Fruit fly (Drosophila melanogaster) whole organism, embryonic: ENCODE measurements around the gene CG18661.

Experiments used
- Adf1 ChIP-seq: fragments of 200-800 bp; sonication (Bioruptor generic); IDR thresholded peaks from 2 replicates; pipeline ENCODE4 v1.3.6; 2022; ENCODE audit warnings: missing biosample characterization, missing genetic modification characterization
- B-H1 ChIP-seq: fragments of 200-800 bp; sonication (Bioruptor generic); IDR thresholded peaks from 3 replicates; pipeline ENCODE4 v1.3.6; 2022; ENCODE audit warnings: missing biosample characterization, missing genetic modification characterization
- CG10209 ChIP-seq: fragments of 200-800 bp; sonication (Bioruptor generic); optimal IDR thresholded peaks from 3 replicates; lab custom pipeline; 2017; ENCODE audit warnings: missing biosample characterization, mild to moderate bottlenecking, missing genetic modification characterization, missing genetic modification reagents
- CG10366 ChIP-seq: fragments of 200-800 bp; sonication (Bioruptor generic); IDR thresholded peaks from 2 replicates; pipeline ENCODE4 v1.3.6; 2022; ENCODE audit warnings: missing biosample characterization, missing genetic modification characterization
- CG11085 ChIP-seq: fragments of 200-800 bp; sonication (Bioruptor generic); IDR thresholded peaks from 2 replicates; pipeline ENCODE4 v1.3.6; 2022; ENCODE audit warnings: missing biosample characterization, missing genetic modification characterization
- CG12391 ChIP-seq: fragments of 200-800 bp; sonication (Bioruptor generic); optimal IDR thresholded peaks from 3 replicates; lab custom pipeline; 2018; ENCODE audit warnings: missing biosample characterization, mild to moderate bottlenecking, missing genetic modification characterization, moderate library complexity
- CG13775 ChIP-seq: fragments of 200-800 bp; sonication (Bioruptor generic); optimal IDR thresholded peaks from 3 replicates; lab custom pipeline; 2017; ENCODE audit warnings: missing biosample characterization, mild to moderate bottlenecking, missing genetic modification characterization
- CG14441 ChIP-seq: fragments of 200-800 bp; sonication (Bioruptor generic); IDR thresholded peaks from 2 replicates; pipeline ENCODE4 v1.3.6; 2022; ENCODE audit warnings: missing biosample characterization, missing genetic modification characterization
- CG15601 ChIP-seq: fragments of 200-800 bp; sonication (Bioruptor generic); optimal IDR thresholded peaks from 3 replicates; lab custom pipeline; 2019; ENCODE audit warnings: missing biosample characterization, mild to moderate bottlenecking, missing genetic modification characterization, moderate library complexity
- CG16813 ChIP-seq: fragments of 200-800 bp; sonication (Bioruptor generic); IDR thresholded peaks from 3 replicates; pipeline ENCODE4 v1.3.6; 2022; ENCODE audit warnings: missing biosample characterization, missing genetic modification characterization; ENCODE audit not compliant: partially characterized antibody
- CG17359 ChIP-seq: fragments of 200-800 bp; sonication (Bioruptor generic); optimal IDR thresholded peaks from 3 replicates; lab custom pipeline; 2018; ENCODE audit warnings: missing biosample characterization, mild to moderate bottlenecking, missing genetic modification characterization, moderate library complexity
- CG17912 ChIP-seq: fragments of 200-800 bp; sonication (Bioruptor generic); optimal IDR thresholded peaks from 2 replicates; lab custom pipeline; 2018; ENCODE audit warnings: missing biosample characterization, mild to moderate bottlenecking, missing genetic modification characterization
- CG18476 ChIP-seq: fragments of 200-800 bp; sonication (Bioruptor generic); optimal IDR thresholded peaks from 2 replicates; lab custom pipeline; 2016; ENCODE audit warnings: missing biosample characterization, mild to moderate bottlenecking, missing genetic modification characterization
- CG18599 ChIP-seq: fragments of 200-800 bp; sonication (Bioruptor generic); optimal IDR thresholded peaks from 3 replicates; lab custom pipeline; 2017; ENCODE audit warnings: missing biosample characterization, missing genetic modification characterization, mild to moderate bottlenecking, moderate library complexity, missing genetic modification reagents
- CG2712 ChIP-seq: fragments of 200-800 bp; optimal IDR thresholded peaks from 3 replicates; lab custom pipeline; 2019; ENCODE audit warnings: missing biosample characterization, mild to moderate bottlenecking, missing genetic modification characterization, moderate library complexity
- CG2875 ChIP-seq: fragments of 200-800 bp; sonication (Bioruptor generic); optimal IDR thresholded peaks from 2 replicates; lab custom pipeline; 2017; ENCODE audit warnings: missing biosample characterization, mild to moderate bottlenecking, missing genetic modification characterization, missing genetic modification reagents
- CG31388 ChIP-seq: fragments of 200-800 bp; sonication (Bioruptor generic); optimal IDR thresholded peaks from 2 replicates; lab custom pipeline; 2016; ENCODE audit warnings: missing biosample characterization, missing genetic modification characterization
- CG32772 ChIP-seq: fragments of 200-800 bp; sonication (Bioruptor generic); IDR thresholded peaks from 2 replicates; pipeline ENCODE4 v1.3.6; 2022; ENCODE audit warnings: missing biosample characterization, missing genetic modification characterization
- CG4328 ChIP-seq: fragments of 200-800 bp; sonication (Bioruptor generic); optimal IDR thresholded peaks from 3 replicates; lab custom pipeline; 2017; ENCODE audit warnings: missing biosample characterization, missing genetic modification reagents, missing genetic modification characterization
- CG4707 ChIP-seq: fragments of 200-800 bp; sonication (Bioruptor generic); optimal IDR thresholded peaks from 2 replicates; lab custom pipeline; 2018; ENCODE audit warnings: missing biosample characterization, mild to moderate bottlenecking, missing genetic modification characterization, moderate library complexity
- CG4854 ChIP-seq: fragments of 200-800 bp; sonication (Bioruptor generic); optimal IDR thresholded peaks from 2 replicates; lab custom pipeline; 2016; ENCODE audit warnings: missing biosample characterization, missing genetic modification characterization, inconsistent platforms
- CG5245 ChIP-seq: fragments of 200-800 bp; sonication (Bioruptor generic); optimal IDR thresholded peaks from 3 replicates; lab custom pipeline; 2016; ENCODE audit warnings: missing biosample characterization, missing genetic modification characterization
- CG8290 ChIP-seq, 3 experiments: fragments of 200-800 bp; sonication (Bioruptor generic); optimal IDR thresholded peaks; 2 replicates each; lab custom pipeline; 2016 to 2019; ENCODE audit warnings: missing biosample characterization in 3 of 3, missing genetic modification characterization in 3 of 3, mild to moderate bottlenecking in 2 of 3, moderate library complexity in 1 of 3
- CG9797 ChIP-seq: fragments of 200-800 bp; sonication (Bioruptor generic); optimal IDR thresholded peaks from 3 replicates; lab custom pipeline; 2018; ENCODE audit warnings: missing biosample characterization, mild to moderate bottlenecking, missing genetic modification characterization
- CoRest ChIP-seq: fragments of 200-800 bp; sonication (Bioruptor generic); optimal IDR thresholded peaks from 3 replicates; lab custom pipeline; 2018; ENCODE audit warnings: missing biosample characterization, mild to moderate bottlenecking, missing genetic modification characterization, moderate library complexity
- Dbx ChIP-seq: fragments of 200-800 bp; sonication (Bioruptor generic); IDR thresholded peaks from 3 replicates; pipeline ENCODE4 v1.3.6; 2022; ENCODE audit warnings: missing biosample characterization, missing genetic modification characterization
- Ets65A ChIP-seq: fragments of 200-800 bp; sonication (Bioruptor generic); peaks from one replicate; lab custom pipeline; 2016; ENCODE audit warnings: missing biosample characterization, missing genetic modification characterization
- H2.0 ChIP-seq: fragments of 200-800 bp; sonication (Bioruptor generic); IDR thresholded peaks from 2 replicates; pipeline ENCODE4 v1.3.6; 2022; ENCODE audit warnings: missing biosample characterization, missing genetic modification characterization
- Hey ChIP-seq: fragments of 200-800 bp; sonication (Bioruptor generic); optimal IDR thresholded peaks from 3 replicates; lab custom pipeline; 2018; ENCODE audit warnings: missing biosample characterization, mild to moderate bottlenecking, missing genetic modification characterization
- Mad ChIP-seq: fragments of 200-800 bp; sonication (Bioruptor generic); optimal IDR thresholded peaks from 2 replicates; lab custom pipeline; 2016; ENCODE audit warnings: missing biosample characterization, missing genetic modification characterization
- Med ChIP-seq: fragments of 200-800 bp; sonication (Bioruptor generic); peaks from one replicate; lab custom pipeline; 2016; ENCODE audit warnings: missing biosample characterization, missing genetic modification characterization, mild to moderate bottlenecking, inconsistent platforms, moderate library complexity
- Mes4 ChIP-seq: fragments of 200-800 bp; sonication (Bioruptor generic); optimal IDR thresholded peaks from 2 replicates; lab custom pipeline; 2016; ENCODE audit warnings: missing biosample characterization, missing genetic modification characterization
- NfI ChIP-seq: fragments of 200-800 bp; sonication (Bioruptor generic); optimal IDR thresholded peaks from 3 replicates; lab custom pipeline; 2018; ENCODE audit warnings: missing biosample characterization, mild to moderate bottlenecking, missing genetic modification characterization, moderate library complexity
- Oli ChIP-seq: fragments of 200-800 bp; sonication (Bioruptor generic); optimal IDR thresholded peaks from 2 replicates; lab custom pipeline; 2018; ENCODE audit warnings: missing biosample characterization, mild to moderate bottlenecking, missing genetic modification characterization, moderate library complexity
- ab ChIP-seq: fragments of 200-800 bp; sonication (Bioruptor generic); optimal IDR thresholded peaks from 2 replicates; lab custom pipeline; 2016; ENCODE audit warnings: missing biosample characterization, missing genetic modification characterization
- btn ChIP-seq: fragments of 200-800 bp; sonication (Bioruptor generic); optimal IDR thresholded peaks from 2 replicates; lab custom pipeline; 2016; ENCODE audit warnings: missing biosample characterization, missing genetic modification characterization
- crc ChIP-seq: fragments of 200-800 bp; sonication (Bioruptor generic); optimal IDR thresholded peaks from 2 replicates; lab custom pipeline; 2016; ENCODE audit warnings: missing biosample characterization, missing genetic modification characterization
- cwo ChIP-seq: fragments of 200-800 bp; sonication (Bioruptor generic); optimal IDR thresholded peaks from 3 replicates; lab custom pipeline; 2017; ENCODE audit warnings: missing biosample characterization, missing genetic modification characterization, mild to moderate bottlenecking, moderate library complexity, missing genetic modification reagents
- fru ChIP-seq: fragments of >200 bp; optimal IDR thresholded peaks from 2 replicates; lab custom pipeline; 2017
- gce ChIP-seq: fragments of 200-800 bp; sonication (Bioruptor generic); IDR thresholded peaks from 3 replicates; pipeline ENCODE4 v1.3.6; 2022; ENCODE audit warnings: missing biosample characterization, missing genetic modification characterization
- gfzf ChIP-seq: fragments of 200-800 bp; sonication (Bioruptor generic); optimal IDR thresholded peaks from 2 replicates; lab custom pipeline; 2016; ENCODE audit warnings: missing biosample characterization, mild to moderate bottlenecking, missing genetic modification characterization, moderate library complexity
- gsb ChIP-seq: fragments of 200-800 bp; sonication (Bioruptor generic); IDR thresholded peaks from 2 replicates; pipeline ENCODE4 v1.3.6; 2022; ENCODE audit warnings: missing biosample characterization, missing genetic modification characterization
- h ChIP-seq: fragments of >200 bp; optimal IDR thresholded peaks from 2 replicates; lab custom pipeline; 2017
- oc ChIP-seq: fragments of 200-800 bp; sonication (Bioruptor generic); optimal IDR thresholded peaks from 2 replicates; lab custom pipeline; 2018; ENCODE audit warnings: missing biosample characterization, mild to moderate bottlenecking, missing genetic modification characterization, moderate library complexity
- pan ChIP-seq, 4 experiments: fragments of >200 bp in 3 of 4; fragments of 200-800 bp in 1 of 4; sonication (Bioruptor generic) in 1 of 4; optimal IDR thresholded peaks in 3 of 4; IDR thresholded peaks in 1 of 4; 2 replicates each; pipeline versions ENCODE4 v1.3.6 to Lab custom; 2017 to 2022; ENCODE audit warnings: missing biosample characterization in 2 of 4, missing genetic modification characterization in 2 of 4, mixed read lengths in 1 of 4
- slbo ChIP-seq: fragments of 200-800 bp; sonication (Bioruptor generic); IDR thresholded peaks from 2 replicates; pipeline ENCODE4 v1.3.6; 2022; ENCODE audit warnings: missing biosample characterization, missing genetic modification characterization
- tio ChIP-seq: fragments of 200-800 bp; sonication (Bioruptor generic); optimal IDR thresholded peaks from 2 replicates; lab custom pipeline; 2017; ENCODE audit warnings: missing biosample characterization, missing genetic modification characterization, inconsistent platforms
- tll ChIP-seq, 2 experiments: fragments of 200-800 bp in 1 of 2; fragments of >200 bp in 1 of 2; sonication (Bioruptor generic) in 1 of 2; optimal IDR thresholded peaks; 2 replicates each; lab custom pipeline; 2017 to 2019; ENCODE audit warnings: missing biosample characterization in 2 of 2, missing genetic modification characterization in 2 of 2, mild to moderate bottlenecking in 1 of 2, moderate library complexity in 1 of 2
- zen2 ChIP-seq: fragments of 200-800 bp; sonication (Bioruptor generic); IDR thresholded peaks from 3 replicates; pipeline ENCODE4 v1.3.6; 2022; ENCODE audit warnings: missing biosample characterization, missing genetic modification characterization; ENCODE audit not compliant: partially characterized antibody

CG18661 gene

DNA sequence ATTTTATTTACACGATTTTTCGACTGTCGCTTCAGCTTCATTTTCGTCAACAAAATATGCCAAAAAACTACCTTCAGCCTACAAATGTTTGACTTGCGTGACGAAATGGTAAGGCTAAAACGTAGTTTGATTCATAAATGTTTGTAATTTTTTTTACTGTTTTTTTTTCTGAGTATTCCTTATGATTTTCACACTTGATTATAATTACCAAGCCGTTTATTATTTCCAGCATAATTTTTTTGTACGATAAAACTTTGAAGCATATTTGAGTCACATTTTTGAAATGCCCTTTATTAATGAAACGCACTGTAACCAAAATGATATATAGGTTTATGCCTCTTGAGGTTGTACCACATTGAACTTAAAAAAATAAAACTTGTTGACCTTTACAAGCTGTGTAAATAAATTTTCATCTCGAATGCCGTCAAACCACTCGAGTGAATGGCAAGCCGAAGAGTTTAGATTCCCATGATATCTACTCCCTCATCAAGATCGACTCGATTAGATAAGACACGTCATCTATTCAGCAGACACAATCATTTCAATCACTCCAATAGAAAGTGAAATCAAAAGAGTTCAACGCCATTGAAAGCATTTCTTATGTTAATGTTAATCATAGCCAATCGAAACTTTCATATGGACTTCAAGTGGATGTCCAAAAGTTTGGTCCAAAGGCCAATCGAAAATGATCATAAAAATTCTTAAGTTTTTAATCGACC is 14.7 kb upstream of the CG18661 start (continued):
- TF ChIP-seq CG32772 (GFP tag; lab: Robert Waterston, UW) (no peak), CG9797 (GFP tag; lab: Kevin White, UChicago) (no peak), Mes4 (no peak), CG4707 (GFP tag; lab: Kevin White, UChicago) (no peak), crc (GFP tag; lab: Kevin White, UChicago) (no peak), slbo (GFP tag; lab: Robert Waterston, UW) (peak; percentile 68), CG10209 (GFP tag; lab: Kevin White, UChicago) (peak; percentile 59), Ets65A (peak; percentile 51), cwo (GFP tag; lab: Kevin White, UChicago) (peak; percentile 32), CG17359 (tag; lab: Kevin White, UChicago) (peak; percentile 70), CG31388 (GFP tag; lab: Kevin White, UChicago) (no peak), H2.0 (GFP tag; lab: Robert Waterston, UW) (peak; percentile 15; the same call in 1 of the 2 replicates), CG13775 (no peak), CG4854 (no peak), Hey (tag; lab: Kevin White, UChicago) (no peak), Dbx (GFP tag; lab: Robert Waterston, UW) (peak; percentile 31; the same call in 1 of the 3 replicates), CG10366 (GFP tag; lab: Robert Waterston, UW) (peak; percentile 45; the same call in 1 of the 2 replicates), h (lab: Kevin White, UChicago) (no peak), tll (GFP tag; optimal IDR thresholded peaks at IDR 0.05; lab: Kevin White, UChicago) (no peak), Mad (GFP tag; lab: Kevin White, UChicago) (no peak), Oli (tag; lab: Kevin White, UChicago) (peak; percentile 62), pan (optimal IDR thresholded peaks at IDR 0.05; lab: Kevin White, UChicago) (no peak), pan (GFP tag; optimal IDR thresholded peaks at IDR 0.05 in 1 of 2, IDR thresholded peaks at IDR 0.05 in 1 of 2) (peak in 1 of 2 experiments; percentile 60), CG5245 (GFP tag; lab: Kevin White, UChicago) (no peak), oc (tag; lab: Kevin White, UChicago) (no peak), zen2 (GFP tag; lab: Robert Waterston, UW) (no peak), CG2712 (tag; lab: Kevin White, UChicago) (peak; percentile 9), NfI (GFP tag; lab: Kevin White, UChicago) (peak; percentile 27), CG14441 (GFP tag; lab: Robert Waterston, UW) (no peak; the same call in 1 of the 2 replicates), CG2875 (GFP tag; lab: Kevin White, UChicago) (no peak), gce (GFP tag; lab: Robert Waterston, UW) (no peak), ab (GFP tag; lab: Kevin White, UChicago) (no peak), fru (lab: Kevin White, UChicago) (no peak), CG17912 (GFP tag; lab: Kevin White, UChicago) (no peak), gfzf (GFP tag; lab: Kevin White, UChicago) (no peak), CG11085 (GFP tag; lab: Robert Waterston, UW) (no peak), B-H1 (0 out of 3 replicates have a peak, but pooled peaks have one; percentile 24), CG18599 (peak; percentile 44), CoRest (tag; lab: Kevin White, UChicago) (peak; percentile 65), Med (GFP tag; lab: Kevin White, UChicago) (peak; percentile 89), CG15601 (tag; lab: Kevin White, UChicago) (no peak), CG18476 (GFP tag; lab: Kevin White, UChicago) (no peak), tio (GFP tag; lab: Kevin White, UChicago) (peak; percentile 26), CG16813 (GFP tag; lab: Robert Waterston, UW) (no peak), gsb (GFP tag; lab: Robert Waterston, UW) (no peak; the same call in 1 of the 2 replicates), Adf1 (no peak), CG8290 (GFP tag; optimal IDR thresholded peaks at IDR 0.05; lab: Kevin White, UChicago) (no peak), CG8290 (tag; optimal IDR thresholded peaks at IDR 0.05; lab: Kevin White, UChicago) (no peak), CG4328 (no peak), btn (GFP tag; lab: Kevin White, UChicago) (no peak), CG12391 (peak; percentile 53)
